Fruit fly (Drosophila melanogaster): ENCODE measurements around the gene Nup133.

Nup133 gene

DNA sequence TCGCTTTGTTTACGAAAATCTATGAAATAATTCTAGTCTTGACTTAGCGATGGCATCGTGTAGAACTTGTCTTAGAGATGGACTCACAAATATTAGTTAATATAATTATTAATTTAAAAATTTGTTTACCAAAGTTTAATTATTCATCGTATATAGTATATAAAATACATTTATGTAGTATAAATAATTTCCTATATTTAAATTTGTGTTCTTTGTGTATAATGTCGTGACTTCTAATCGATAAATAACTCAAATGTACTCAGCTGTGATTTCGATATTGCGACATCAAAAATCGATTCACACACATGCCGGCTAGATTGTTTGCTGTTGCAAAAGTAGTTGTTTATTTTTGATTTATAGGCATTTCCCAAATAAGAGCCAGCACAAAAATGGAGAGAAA lies at the start of gene Nup133, which contains the start of gene wfs1:
Nup133 (plus strand) TSS at position 297 of the 400 bp plus-strand sequence.
wfs1 (minus strand) TSS at position 70 of the 400 bp plus-strand sequence.
- TF ChIP-seq Ets98B (GFP tag; IDR thresholded peaks at IDR 0.05) (0 out of 2 replicates have a peak, but pooled peaks have one; percentile 10), gl (tag; optimal IDR thresholded peaks at IDR 0.05) (no peak), CG10348 (GFP tag; IDR thresholded peaks at IDR 0.05) (no peak), CG32121 (GFP tag; IDR thresholded peaks at IDR 0.05) (peak; percentile 54), CG34367 (tag; optimal IDR thresholded peaks at IDR 0.05) (peak; percentile 41), CG15710 (tag; optimal IDR thresholded peaks at IDR 0.05) (peak; percentile 75), CG8159 (tag; optimal IDR thresholded peaks at IDR 0.05) (peak; percentile 74)

DNA sequence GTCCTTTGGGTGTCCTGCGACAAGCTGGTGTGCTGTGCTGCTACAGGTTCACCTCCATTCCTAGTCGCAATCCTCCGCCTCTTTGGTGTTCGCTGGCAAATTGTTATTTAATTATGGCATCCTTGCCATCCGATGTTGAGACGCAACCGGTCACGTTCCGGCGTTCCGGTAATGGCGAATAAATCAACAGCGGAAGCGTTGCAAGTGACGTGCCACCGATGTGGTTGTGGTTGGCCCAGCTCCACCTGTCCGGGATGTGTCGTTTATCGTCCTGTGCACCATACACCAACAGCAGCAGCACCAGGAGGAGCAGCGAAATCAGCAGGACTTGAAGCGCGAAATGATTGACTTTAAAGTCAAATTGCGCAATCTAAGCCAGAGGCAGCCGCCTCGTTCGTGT lies 40.5 kb upstream of the Nup133 start:
- TF ChIP-seq CG10348 (GFP tag; IDR thresholded peaks at IDR 0.05) (no peak), CG34367 (tag; optimal IDR thresholded peaks at IDR 0.05) (no peak), D1 (tag; optimal IDR thresholded peaks at IDR 0.05) (no peak), CG14655 (GFP tag; optimal IDR thresholded peaks at IDR 0.05) (no peak), EcR (GFP tag; optimal IDR thresholded peaks at IDR 0.05) (no peak), rn (GFP tag; IDR thresholded peaks at IDR 0.05) (no peak), CG12605 (GFP tag; IDR thresholded peaks at IDR 0.05) (no peak), Pif1B (GFP tag; optimal IDR thresholded peaks at IDR 0.05) (no peak)

DNA sequence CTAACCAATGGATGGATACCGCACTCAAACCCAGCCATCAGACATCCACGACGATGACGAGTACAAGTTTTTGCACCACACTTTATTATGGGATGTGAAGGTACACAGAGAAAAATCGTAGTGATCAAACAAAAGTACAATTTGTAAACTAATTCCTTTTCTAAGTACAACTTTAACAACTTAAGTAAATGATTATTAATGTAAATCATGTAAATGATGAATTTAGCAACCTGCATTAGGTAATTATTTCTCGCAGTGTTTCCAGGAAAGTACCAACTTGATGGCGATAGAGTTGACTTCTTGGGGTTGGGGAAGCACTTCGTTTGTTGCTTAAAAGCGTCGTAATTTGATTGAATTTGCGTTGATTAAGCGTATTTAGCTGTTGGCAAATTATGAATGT lies 27.3 kb upstream of the Nup133 start:
- TF ChIP-seq CG15710 (tag; optimal IDR thresholded peaks at IDR 0.05) (peak; percentile 62), CG4496 (GFP tag; IDR thresholded peaks at IDR 0.05) (peak; percentile 68), EcR (GFP tag; optimal IDR thresholded peaks at IDR 0.05) (no peak), CG12605 (GFP tag; IDR thresholded peaks at IDR 0.05) (no peak), Ets98B (GFP tag; IDR thresholded peaks at IDR 0.05) (peak; percentile 21; the same call in 1 of the 2 replicates), Pif1A (GFP tag; optimal IDR thresholded peaks at IDR 0.05) (peak; percentile 72), CG8301 (tag; optimal IDR thresholded peaks at IDR 0.05) (peak; percentile 45), CG9948 (tag; optimal IDR thresholded peaks at IDR 0.05) (peak; percentile 45), CG14655 (GFP tag; optimal IDR thresholded peaks at IDR 0.05) (peak; percentile 37), CG8159 (tag; optimal IDR thresholded peaks at IDR 0.05) (peak; percentile 28), Pif1B (GFP tag; optimal IDR thresholded peaks at IDR 0.05) (no peak), D1 (tag; optimal IDR thresholded peaks at IDR 0.05) (no peak), CG34367 (tag; optimal IDR thresholded peaks at IDR 0.05) (peak; percentile 61), fd96Ca (GFP tag; IDR thresholded peaks at IDR 0.05) (no peak), CG17806 (tag; optimal IDR thresholded peaks at IDR 0.05) (no peak), gl (tag; optimal IDR thresholded peaks at IDR 0.05) (no peak), CG10348 (GFP tag; IDR thresholded peaks at IDR 0.05) (no peak), rn (GFP tag; IDR thresholded peaks at IDR 0.05) (no peak), Snoo (tag; optimal IDR thresholded peaks at IDR 0.05) (no peak), CG13204 (GFP tag; optimal IDR thresholded peaks at IDR 0.05) (no peak), CG32121 (GFP tag; IDR thresholded peaks at IDR 0.05) (peak; percentile 61)

DNA sequence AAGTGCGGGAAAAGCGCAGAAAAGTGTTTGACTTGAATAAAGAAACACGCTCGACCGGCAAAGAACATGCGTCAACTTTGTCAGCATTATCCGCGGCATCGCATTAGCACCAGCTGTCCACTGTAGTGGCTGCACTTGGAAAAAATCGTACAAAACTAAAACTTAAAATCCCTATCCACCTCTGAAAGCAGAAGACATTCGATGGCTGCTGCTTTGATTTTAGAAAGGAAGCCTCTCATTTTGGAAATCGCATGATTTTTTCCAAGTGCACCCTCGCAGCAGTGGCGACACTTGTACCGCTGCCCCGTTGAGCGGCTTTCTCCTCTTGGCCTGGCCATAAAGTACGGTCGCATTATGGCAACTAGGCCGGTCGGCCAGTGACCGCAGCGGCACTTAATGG lies 26.1 kb upstream of the Nup133 start:
- TF ChIP-seq Ets98B (GFP tag; IDR thresholded peaks at IDR 0.05), result peak; percentile 87
- peak; percentile 14 for TF ChIP-seq CG15710 (tag; optimal IDR thresholded peaks at IDR 0.05)
- TF ChIP-seq CG32121 (GFP tag; IDR thresholded peaks at IDR 0.05), result peak; percentile 78
- peak; percentile 57 for TF ChIP-seq CG12605 (GFP tag; IDR thresholded peaks at IDR 0.05)
- TF ChIP-seq Pif1A (GFP tag; optimal IDR thresholded peaks at IDR 0.05), result peak; percentile 78
- TF ChIP-seq Pif1B (GFP tag; optimal IDR thresholded peaks at IDR 0.05), result peak; percentile 23
- no peak for TF ChIP-seq CG8159 (tag; optimal IDR thresholded peaks at IDR 0.05)
- peak; percentile 79 for TF ChIP-seq CG8301 (tag; optimal IDR thresholded peaks at IDR 0.05)
- no peak for TF ChIP-seq CG17806 (tag; optimal IDR thresholded peaks at IDR 0.05)
- peak; percentile 90 for TF ChIP-seq fd96Ca (GFP tag; IDR thresholded peaks at IDR 0.05)
- TF ChIP-seq CG34367 (tag; optimal IDR thresholded peaks at IDR 0.05), result peak; percentile 17
- TF ChIP-seq CG9948 (tag; optimal IDR thresholded peaks at IDR 0.05), result peak; percentile 26
- TF ChIP-seq CG4496 (GFP tag; IDR thresholded peaks at IDR 0.05), result peak; percentile 86
- no peak for TF ChIP-seq CG13204 (GFP tag; optimal IDR thresholded peaks at IDR 0.05)
- no peak for TF ChIP-seq EcR (GFP tag; optimal IDR thresholded peaks at IDR 0.05)
- TF ChIP-seq CG14655 (GFP tag; optimal IDR thresholded peaks at IDR 0.05), result peak; percentile 73
- peak; percentile 51; the same call in 1 of the 2 replicates for TF ChIP-seq rn (GFP tag; IDR thresholded peaks at IDR 0.05)
- no peak for TF ChIP-seq CG10348 (GFP tag; IDR thresholded peaks at IDR 0.05)

DNA sequence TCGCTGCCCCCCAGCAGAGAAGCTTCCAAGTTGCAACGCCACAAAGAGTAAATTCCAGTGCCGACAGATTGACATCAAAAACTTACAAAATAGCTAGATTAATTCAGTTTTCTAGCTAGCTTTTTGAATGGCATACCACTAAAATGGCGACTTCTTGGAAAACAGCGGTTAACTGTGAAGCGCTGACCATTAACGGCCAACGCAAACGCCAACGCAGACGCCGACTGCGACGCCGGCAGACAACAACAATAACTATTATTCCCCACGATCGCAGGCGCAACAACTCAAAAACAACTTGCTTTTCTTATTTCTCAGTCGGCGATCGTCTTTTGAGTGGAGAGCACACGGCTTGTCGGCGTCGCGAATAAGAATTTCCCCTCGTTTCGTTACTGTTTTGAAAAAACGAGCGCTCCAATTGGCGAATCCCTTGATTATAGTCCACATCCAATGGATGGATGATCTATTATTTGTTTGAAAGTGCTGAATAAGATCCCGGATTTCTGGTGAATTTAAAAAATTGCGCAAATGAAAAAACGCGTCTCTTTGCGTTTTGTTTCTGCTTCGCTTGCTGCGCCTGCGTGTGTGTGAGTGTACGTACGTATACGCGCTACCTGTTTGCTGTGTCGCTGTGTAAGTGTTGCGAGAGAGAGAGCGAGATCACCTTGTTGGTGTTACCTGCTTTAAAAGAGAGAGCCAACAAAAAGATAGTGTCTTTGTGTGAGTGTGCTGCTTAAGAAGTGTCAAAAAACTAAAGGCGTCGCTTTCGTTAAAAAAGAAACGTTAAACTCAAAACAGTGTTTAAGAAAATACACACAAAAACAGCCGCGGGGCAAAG lies 23.7 kb upstream of the Nup133 start:
- peak; percentile 16 for TF ChIP-seq CG15710 (tag; optimal IDR thresholded peaks at IDR 0.05)
- peak; percentile 38; the same call in 1 of the 3 replicates for TF ChIP-seq fd96Ca (GFP tag; IDR thresholded peaks at IDR 0.05)
- TF ChIP-seq CG8301 (tag; optimal IDR thresholded peaks at IDR 0.05), result no peak
- TF ChIP-seq CG12605 (GFP tag; IDR thresholded peaks at IDR 0.05), result no peak
- TF ChIP-seq Ets98B (GFP tag; IDR thresholded peaks at IDR 0.05), result peak; percentile 5; the same call in 1 of the 2 replicates
- TF ChIP-seq Pif1A (GFP tag; optimal IDR thresholded peaks at IDR 0.05), result no peak
- TF ChIP-seq rn (GFP tag; IDR thresholded peaks at IDR 0.05), result no peak
- TF ChIP-seq CG4496 (GFP tag; IDR thresholded peaks at IDR 0.05), result peak; percentile 59; the same call in 1 of the 3 replicates
- TF ChIP-seq CG34367 (tag; optimal IDR thresholded peaks at IDR 0.05), result peak; percentile 2
- no peak for TF ChIP-seq CG13204 (GFP tag; optimal IDR thresholded peaks at IDR 0.05)
